Worm (Caenorhabditis elegans): Measurements from ENCODE around the gene srd-39.

The srd-39 gene

DNA sequence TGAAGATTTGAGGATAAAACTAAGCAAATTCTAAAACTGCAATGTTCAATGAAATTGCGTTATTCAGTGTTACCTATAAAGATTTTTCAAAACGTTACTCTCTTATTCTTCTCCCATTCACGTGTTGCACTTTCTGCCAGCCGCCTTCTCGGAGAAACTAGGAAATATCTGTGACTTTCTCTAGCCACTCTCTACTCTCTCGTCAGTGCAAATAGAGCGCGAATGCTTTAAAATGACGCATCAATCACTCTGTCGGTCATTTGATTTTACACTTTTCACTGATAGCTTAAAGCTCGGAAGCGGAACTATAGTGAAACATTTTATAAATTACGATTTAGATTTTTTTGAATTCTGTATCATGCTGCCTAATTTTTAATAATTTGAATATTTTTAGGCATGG, 28.5 kb upstream of the srd-39 start (continued):
- TF ChIP-seq ceh-27 (GFP tag; optimal IDR thresholded peaks at IDR 0.05): peak; percentile 14
- TF ChIP-seq nfya-2 (GFP tag; IDR thresholded peaks at IDR 0.05): no peak
- TF ChIP-seq him-1 (tag; optimal IDR thresholded peaks at IDR 0.05): no peak
- no peak for TF ChIP-seq ceh-58 (GFP tag; IDR thresholded peaks at IDR 0.05)
- TF ChIP-seq rec-8 (tag; optimal IDR thresholded peaks at IDR 0.05): no peak
- no peak for TF ChIP-seq ceh-91 (GFP tag; IDR thresholded peaks at IDR 0.05)
- TF ChIP-seq atf-7 (tag; optimal IDR thresholded peaks at IDR 0.05): peak; percentile 25
- no peak for TF ChIP-seq hsf-1 (GFP tag; IDR thresholded peaks at IDR 0.05)
- TF ChIP-seq ztf-22 (GFP tag; optimal IDR thresholded peaks at IDR 0.05): no peak
- TF ChIP-seq Y56A3A.18 (GFP tag; IDR thresholded peaks at IDR 0.05): no peak
- no peak for TF ChIP-seq ztf-26 (tag; optimal IDR thresholded peaks at IDR 0.05)
- no peak for TF ChIP-seq Y79H2A.3 (GFP tag; conservative IDR thresholded peaks at IDR 0.05)
- TF ChIP-seq rpc-1 (optimal IDR thresholded peaks at IDR 0.05): no peak
- no peak for TF ChIP-seq rpc-1 (tag; optimal IDR thresholded peaks at IDR 0.05)
- TF ChIP-seq gei-17 (GFP tag; optimal IDR thresholded peaks at IDR 0.05): no peak
- no peak for TF ChIP-seq die-1 (tag; optimal IDR thresholded peaks at IDR 0.05)
- TF ChIP-seq ZK185.1 (tag; optimal IDR thresholded peaks at IDR 0.05; ENCODE audit: poor library complexity, severe bottlenecking): peak; percentile 44
- TF ChIP-seq sea-2 (GFP tag; IDR thresholded peaks at IDR 0.05): no peak
- no peak for TF ChIP-seq chd-7 (tag; optimal IDR thresholded peaks at IDR 0.05)
- no peak for TF ChIP-seq Y53G8AR.9 (GFP tag; conservative IDR thresholded peaks at IDR 0.05)
- TF ChIP-seq F49E8.2 (tag; optimal IDR thresholded peaks at IDR 0.05; ENCODE audit: insufficient read depth): no peak
- no peak for TF ChIP-seq ztf-28 (GFP tag; IDR thresholded peaks at IDR 0.05)
- TF ChIP-seq ekl-4 (GFP tag; IDR thresholded peaks at IDR 0.05): 0 out of 2 replicates have a peak, but pooled peaks have one; percentile 13
- no peak for TF ChIP-seq akir-1 (GFP tag; optimal IDR thresholded peaks at IDR 0.05)
- no peak for TF ChIP-seq nhr-120 (GFP tag; IDR thresholded peaks at IDR 0.05)
- no peak for TF ChIP-seq ceh-100 (GFP tag; IDR thresholded peaks at IDR 0.05)
- TF ChIP-seq B0336.3 (GFP tag; IDR thresholded peaks at IDR 0.05): no peak
- peak; percentile 62 for TF ChIP-seq attf-5 (GFP tag; optimal IDR thresholded peaks at IDR 0.05)
- no peak for TF ChIP-seq nfyb-1 (GFP tag; IDR thresholded peaks at IDR 0.05)
- TF ChIP-seq sptf-2 (GFP tag; optimal IDR thresholded peaks at IDR 0.05): no peak
- no peak for TF ChIP-seq cebp-1 (GFP tag; IDR thresholded peaks at IDR 0.05)
- peak; percentile 52 for TF ChIP-seq cebp-1 (tag; optimal IDR thresholded peaks at IDR 0.05)
- peak; percentile 45 for TF ChIP-seq K12H6.12 (tag; optimal IDR thresholded peaks at IDR 0.05)
- peak; percentile 18 for TF ChIP-seq F23B12.7 (tag; optimal IDR thresholded peaks at IDR 0.05; ENCODE audit: insufficient read depth)
- TF ChIP-seq somi-1 (GFP tag; optimal IDR thresholded peaks at IDR 0.05): peak; percentile 54
- peak; percentile 37 for TF ChIP-seq tbp1 (GFP tag; optimal IDR thresholded peaks at IDR 0.05)
- no peak for TF ChIP-seq snpc-1.3 (tag; optimal IDR thresholded peaks at IDR 0.05; ENCODE audit: insufficient read depth)
- TF ChIP-seq hmg-1.2 (GFP tag; IDR thresholded peaks at IDR 0.05): peak; percentile 67
- no peak for TF ChIP-seq B0035.1 (tag; optimal IDR thresholded peaks at IDR 0.05)

- TF ChIP-seq F10E7.11 (tag; optimal IDR thresholded peaks at IDR 0.05) (no peak), K11D2.4 (GFP tag; IDR thresholded peaks at IDR 0.05) (0 out of 2 replicates have a peak, but pooled peaks have one; percentile 14), let-607 (tag; optimal IDR thresholded peaks at IDR 0.05) (peak in 1 of 2 experiments; percentile 4), dox-1 (GFP tag; IDR thresholded peaks at IDR 0.05) (no peak), cebp-1 (GFP tag; IDR thresholded peaks at IDR 0.05) (no peak), cebp-1 (tag; optimal IDR thresholded peaks at IDR 0.05) (peak; percentile 8), ztf-28 (GFP tag; IDR thresholded peaks at IDR 0.05) (no peak), tbp1 (GFP tag; optimal IDR thresholded peaks at IDR 0.05) (peak; percentile 1), nhr-80 (tag; optimal IDR thresholded peaks at IDR 0.05) (peak; percentile 64), Y56A3A.18 (GFP tag; IDR thresholded peaks at IDR 0.05) (no peak), F57C9.4 (tag; optimal IDR thresholded peaks at IDR 0.05) (no peak)
Observed at ce11 chrX:13328034-13328433, 27.6 kb upstream of the srd-39 start, which contains the start of gene sir-2.2. Gene sir-2.2 (plus strand): TSS chrX:13328067.
